Worm (Caenorhabditis elegans) whole organism, young adult: Measurements from ENCODE around the gene gmeb-3.

Experiments
- F33H1.4 ChIP-seq: fragments of 200-800 bp; sonication (Bioruptor generic); IDR thresholded peaks from 2 replicates; pipeline ENCODE4 v1.3.6; 2022; ENCODE audit warnings: missing genetic modification reagents, missing genetic modification characterization, missing compliant biosample characterization
- F57C9.4 ChIP-seq: sonication (generic microtip); optimal IDR thresholded peaks from 2 replicates; lab custom pipeline; 2017; ENCODE audit warnings: mild to moderate bottlenecking, missing genetic modification characterization, missing compliant biosample characterization
- K12H6.12 ChIP-seq: fragments of 200-800 bp; sonication (Bioruptor generic); optimal IDR thresholded peaks from 2 replicates; lab custom pipeline; 2018; ENCODE audit warnings: mild to moderate bottlenecking, missing genetic modification characterization, missing compliant biosample characterization
- ama-1 ChIP-seq, 3 experiments: fragments of 150-350 bp in 1 of 3; sonication (generic microtip) in 2 of 3; optimal IDR thresholded peaks; 2 replicates each; lab custom pipeline; 2014 to 2018; ENCODE audit warnings: missing biosample characterization in 2 of 3, missing genetic modification characterization in 2 of 3, missing genetic modification reagents in 2 of 3
- bed-2 ChIP-seq: fragments of 200-800 bp; sonication (Bioruptor generic); IDR thresholded peaks from 2 replicates; pipeline ENCODE4 v1.3.6; 2022; ENCODE audit warnings: missing genetic modification reagents, missing genetic modification characterization, missing compliant biosample characterization
- egl-18 ChIP-seq: fragments of 200-800 bp; sonication (Bioruptor generic); IDR thresholded peaks from 2 replicates; pipeline ENCODE4 v1.3.6; 2022; ENCODE audit warnings: missing genetic modification reagents, missing genetic modification characterization, missing compliant biosample characterization
- madf-3 ChIP-seq: fragments of 200-800 bp; sonication (Bioruptor generic); IDR thresholded peaks from 2 replicates; pipeline ENCODE4 v1.3.6; 2022; ENCODE audit warnings: missing genetic modification reagents, missing genetic modification characterization, missing compliant biosample characterization
- mcd-1 ChIP-seq: fragments of 200-800 bp; sonication (Bioruptor generic); IDR thresholded peaks from 2 replicates; pipeline ENCODE4 v1.3.6; 2022; ENCODE audit warnings: missing genetic modification reagents, missing genetic modification characterization, missing compliant biosample characterization
- zim-3 ChIP-seq: sonication (generic microtip); optimal IDR thresholded peaks from 2 replicates; lab custom pipeline; 2017; ENCODE audit warnings: mild to moderate bottlenecking, missing genetic modification characterization, moderate library complexity, missing compliant biosample characterization

DNA sequence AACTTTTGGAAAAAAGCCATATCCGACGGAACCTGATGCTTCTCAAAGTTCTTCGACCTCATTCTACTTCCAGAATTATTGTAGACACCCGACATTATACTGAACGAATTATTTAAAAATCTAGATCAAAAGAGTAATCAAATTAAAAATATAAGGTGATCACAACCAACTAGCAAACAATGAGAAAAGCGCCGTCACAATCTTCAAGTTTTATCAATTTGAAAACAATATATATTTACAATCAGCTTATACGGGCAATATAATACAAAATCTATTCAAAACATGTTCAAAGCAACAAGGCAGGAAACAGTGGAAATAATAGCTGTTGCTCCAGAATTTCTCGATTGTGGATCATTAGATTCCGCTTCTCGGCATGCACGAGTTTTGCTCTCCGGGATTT, 43.4 kb upstream of the gmeb-3 start, which contains the start of gene C14B1.12:
- TF ChIP-seq madf-3 (no peak), egl-18 (GFP tag; lab: Robert Waterston, UW) (no peak), ama-1 (optimal IDR thresholded peaks at IDR 0.05; lab: Kevin White, UChicago) (no peak), ama-1 (GFP tag; optimal IDR thresholded peaks at IDR 0.05; lab: Kevin White, UChicago) (no peak), K12H6.12 (no peak), F33H1.4 (GFP tag; lab: Robert Waterston, UW) (no peak), F57C9.4 (tag; lab: Kevin White, UChicago) (no peak), mcd-1 (GFP tag; lab: Robert Waterston, UW) (no peak), bed-2 (GFP tag; lab: Robert Waterston, UW) (no peak), zim-3 (tag; lab: Kevin White, UChicago) (no peak)
